Worm (Caenorhabditis elegans): ENCODE data around the gene Y54G2A.12.
"Not testable (repeated sequence)": the region's sequence is repeated elsewhere in the genome, so short reads cannot be mapped to it uniquely, and the experiment has no call there.

DNA sequence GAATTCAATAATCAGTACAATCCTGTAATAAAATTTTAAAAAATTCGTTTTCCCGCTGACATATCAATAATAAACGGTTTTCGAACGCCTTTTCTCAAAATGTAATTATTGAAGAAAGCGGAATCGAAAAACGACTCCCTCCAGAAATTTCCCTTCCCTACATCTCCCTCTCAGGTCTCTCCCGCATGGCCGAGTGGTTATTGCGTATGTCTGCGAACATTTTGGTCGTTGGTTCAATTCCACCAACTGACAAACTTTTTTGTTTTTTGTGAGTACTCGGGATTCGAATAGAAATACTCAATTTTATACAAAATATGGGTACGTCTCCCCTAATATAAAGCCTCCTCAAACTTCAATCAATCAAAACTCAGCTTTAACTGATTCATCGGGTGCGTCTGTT, 42.6 kb downstream of the Y54G2A.12 start:
- not testable (repeated sequence) for TF ChIP-seq fos-1 (tag; optimal IDR thresholded peaks at IDR 0.05); ama-1 (optimal IDR thresholded peaks at IDR 0.05); daf-12 (tag; optimal IDR thresholded peaks at IDR 0.05); nhr-11 (tag; optimal IDR thresholded peaks at IDR 0.05); unc-62 (GFP tag; optimal IDR thresholded peaks at IDR 0.05 in 1 of 2); unc-62 (tag; optimal IDR thresholded peaks at IDR 0.05); Y5F2A.4 (GFP tag; optimal IDR thresholded peaks at IDR 0.05); ceh-32 (tag; optimal IDR thresholded peaks at IDR 0.05; ENCODE audit: poor library complexity); aly-2 (tag; optimal IDR thresholded peaks at IDR 0.05); ZK546.5 (tag; optimal IDR thresholded peaks at IDR 0.05)
- TF ChIP-seq nhr-41 (GFP tag; IDR thresholded peaks at IDR 0.05) (peak; percentile 92), php-3 (GFP tag; IDR thresholded peaks at IDR 0.05) (peak; percentile 81), daf-8 (GFP tag; IDR thresholded peaks at IDR 0.05) (peak; percentile 21; the same call in 1 of the 2 replicates)
